Fruit fly (Drosophila melanogaster) whole organism, embryonic: Measurements from ENCODE around the gene sra.
A peak's percentile ranks its signal among the peaks of the same experiment; 100 is the strongest.

Experiments used
- Atf3 ChIP-seq: fragments of 200-800 bp; sonication (Bioruptor generic); optimal IDR thresholded peaks from 3 replicates; lab custom pipeline; 2016; ENCODE audit warnings: missing biosample characterization, missing genetic modification characterization
- B-H2 ChIP-seq: fragments of 200-800 bp; sonication (Bioruptor generic); optimal IDR thresholded peaks from 2 replicates; lab custom pipeline; 2018; ENCODE audit warnings: missing biosample characterization, mild to moderate bottlenecking, missing genetic modification characterization
- CG1233 ChIP-seq: fragments of 200-800 bp; sonication (Bioruptor generic); optimal IDR thresholded peaks from 4 replicates; lab custom pipeline; 2018; ENCODE audit warnings: missing biosample characterization, mild to moderate bottlenecking, missing genetic modification characterization
- CG14014 ChIP-seq: fragments of 200-800 bp; sonication (Bioruptor generic); IDR thresholded peaks from 2 replicates; pipeline ENCODE4 v1.3.6; 2022; ENCODE audit warnings: missing biosample characterization, missing genetic modification characterization
- CG14860 ChIP-seq: fragments of 200-800 bp; sonication (Bioruptor generic); IDR thresholded peaks from 3 replicates; pipeline ENCODE4 v1.3.6; 2022; ENCODE audit warnings: missing biosample characterization, missing genetic modification characterization; ENCODE audit not compliant: partially characterized antibody
- CG15269 ChIP-seq: fragments of 200-800 bp; sonication (Bioruptor generic); optimal IDR thresholded peaks from 2 replicates; lab custom pipeline; 2018; ENCODE audit warnings: missing biosample characterization, mild to moderate bottlenecking, missing genetic modification characterization, moderate library complexity
- CG17186 ChIP-seq: fragments of 200-800 bp; sonication (Bioruptor generic); optimal IDR thresholded peaks from 3 replicates; lab custom pipeline; 2017; ENCODE audit warnings: missing biosample characterization, missing genetic modification reagents, missing genetic modification characterization
- CG17829 ChIP-seq: fragments of 200-800 bp; optimal IDR thresholded peaks from 2 replicates; lab custom pipeline; 2019; ENCODE audit warnings: missing biosample characterization, mild to moderate bottlenecking, missing genetic modification characterization, moderate library complexity
- CG2116 ChIP-seq: fragments of 200-800 bp; sonication (Bioruptor generic); optimal IDR thresholded peaks from 3 replicates; lab custom pipeline; 2018; ENCODE audit warnings: missing biosample characterization, mild to moderate bottlenecking, missing genetic modification characterization
- CG2202 ChIP-seq: fragments of 200-800 bp; sonication (Bioruptor generic); optimal IDR thresholded peaks from 2 replicates; lab custom pipeline; 2018; ENCODE audit warnings: missing biosample characterization, mild to moderate bottlenecking, missing genetic modification characterization
- CG34376 ChIP-seq: fragments of 200-800 bp; sonication (Bioruptor generic); optimal IDR thresholded peaks from 2 replicates; lab custom pipeline; 2018; ENCODE audit warnings: missing biosample characterization, mild to moderate bottlenecking, missing genetic modification characterization
- CG4707 ChIP-seq: fragments of 200-800 bp; sonication (Bioruptor generic); optimal IDR thresholded peaks from 2 replicates; lab custom pipeline; 2018; ENCODE audit warnings: missing biosample characterization, mild to moderate bottlenecking, missing genetic modification characterization, moderate library complexity
- CG6272 ChIP-seq: fragments of 200-800 bp; sonication (Bioruptor generic); IDR thresholded peaks from 2 replicates; pipeline ENCODE4 v1.3.6; 2022; ENCODE audit warnings: missing biosample characterization, missing genetic modification characterization
- CG6654 ChIP-seq: fragments of 200-800 bp; sonication (Bioruptor generic); optimal IDR thresholded peaks from 2 replicates; lab custom pipeline; 2017; ENCODE audit warnings: missing biosample characterization, mild to moderate bottlenecking, missing genetic modification characterization
- CG7271 ChIP-seq: fragments of 200-800 bp; sonication (Bioruptor generic); optimal IDR thresholded peaks from 2 replicates; lab custom pipeline; 2018; ENCODE audit warnings: missing biosample characterization, mild to moderate bottlenecking, missing genetic modification characterization, moderate library complexity
- CG8089 ChIP-seq: fragments of 200-800 bp; sonication (Bioruptor generic); optimal IDR thresholded peaks from 3 replicates; lab custom pipeline; 2016; ENCODE audit warnings: missing biosample characterization, missing genetic modification characterization
- CG8281 ChIP-seq: fragments of 200-800 bp; sonication (Bioruptor generic); optimal IDR thresholded peaks from 2 replicates; lab custom pipeline; 2018; ENCODE audit warnings: missing biosample characterization, mild to moderate bottlenecking, missing genetic modification characterization, moderate library complexity
- CG8388 ChIP-seq: fragments of 200-800 bp; sonication (Bioruptor generic); optimal IDR thresholded peaks from 2 replicates; lab custom pipeline; 2019; ENCODE audit warnings: missing biosample characterization, mild to moderate bottlenecking, missing genetic modification characterization, moderate library complexity
- CG8924 ChIP-seq: fragments of 200-800 bp; optimal IDR thresholded peaks from 3 replicates; lab custom pipeline; 2019; ENCODE audit warnings: missing biosample characterization, mild to moderate bottlenecking, missing genetic modification characterization, moderate library complexity
- CTCF ChIP-seq: fragments of 200-800 bp; sonication (Bioruptor generic); optimal IDR thresholded peaks from 2 replicates; lab custom pipeline; 2017; ENCODE audit warnings: missing biosample characterization, mild to moderate bottlenecking, missing genetic modification characterization, moderate library complexity
- Doc2 ChIP-seq: fragments of 200-800 bp; sonication (Bioruptor generic); IDR thresholded peaks from 2 replicates; pipeline ENCODE4 v1.3.6; 2022; ENCODE audit warnings: missing biosample characterization, missing genetic modification characterization
- Hr39 ChIP-seq: fragments of >200 bp; optimal IDR thresholded peaks from 2 replicates; lab custom pipeline; 2017
- Nf-YC ChIP-seq: fragments of 200-800 bp; optimal IDR thresholded peaks from 3 replicates; lab custom pipeline; 2019; ENCODE audit warnings: missing biosample characterization, mild to moderate bottlenecking, missing genetic modification characterization, moderate library complexity
- Side ChIP-seq: fragments of 200-800 bp; sonication (Bioruptor generic); optimal IDR thresholded peaks from 2 replicates; lab custom pipeline; 2016; ENCODE audit warnings: missing biosample characterization, missing genetic modification characterization
- Ssrp ChIP-seq: fragments of 200-800 bp; sonication (Bioruptor generic); optimal IDR thresholded peaks from 2 replicates; lab custom pipeline; 2018; ENCODE audit warnings: missing biosample characterization, mild to moderate bottlenecking, missing genetic modification characterization, moderate library complexity
- Stat92E ChIP-seq, 3 experiments: fragments of >200 bp in 2 of 3; fragments of 200-800 bp in 1 of 3; sonication (Bioruptor generic) in 1 of 3; optimal IDR thresholded peaks; 2 replicates each; lab custom pipeline; 2017 to 2019; ENCODE audit warnings: missing biosample characterization in 3 of 3, missing genetic modification characterization in 3 of 3, mild to moderate bottlenecking in 1 of 3, moderate library complexity in 1 of 3
- Taf1 ChIP-seq: fragments of 200-800 bp; sonication (Bioruptor generic); IDR thresholded peaks from 2 replicates; pipeline ENCODE4 v1.3.6; 2022; ENCODE audit warnings: missing biosample characterization, missing genetic modification characterization
- Xbp1 ChIP-seq: fragments of 200-800 bp; sonication (Bioruptor generic); optimal IDR thresholded peaks from 3 replicates; lab custom pipeline; 2016; ENCODE audit warnings: missing biosample characterization, mild to moderate bottlenecking, missing genetic modification characterization
- ab ChIP-seq: fragments of 200-800 bp; sonication (Bioruptor generic); optimal IDR thresholded peaks from 2 replicates; lab custom pipeline; 2016; ENCODE audit warnings: missing biosample characterization, missing genetic modification characterization
- al ChIP-seq: fragments of 200-800 bp; sonication (Bioruptor generic); IDR thresholded peaks from 2 replicates; pipeline ENCODE4 v1.3.6; 2022; ENCODE audit warnings: missing biosample characterization, missing genetic modification characterization
- ato ChIP-seq: fragments of 200-800 bp; sonication (Bioruptor generic); IDR thresholded peaks from 2 replicates; pipeline ENCODE4 v1.3.6; 2022; ENCODE audit warnings: missing biosample characterization, missing genetic modification characterization; ENCODE audit not compliant: partially characterized antibody
- bbx ChIP-seq: fragments of 200-800 bp; sonication (Bioruptor generic); IDR thresholded peaks from 2 replicates; pipeline ENCODE4 v1.3.6; 2022; ENCODE audit warnings: missing biosample characterization, missing genetic modification characterization; ENCODE audit not compliant: partially characterized antibody
- bcd ChIP-seq: fragments of 200-800 bp; sonication (Bioruptor generic); optimal IDR thresholded peaks from 2 replicates; lab custom pipeline; 2017; ENCODE audit warnings: missing biosample characterization, mild to moderate bottlenecking, missing genetic modification characterization
- cg ChIP-seq: fragments of 200-800 bp; sonication (Bioruptor generic); optimal IDR thresholded peaks from 3 replicates; lab custom pipeline; 2019; ENCODE audit warnings: missing biosample characterization, mild to moderate bottlenecking, missing genetic modification characterization, moderate library complexity
- chinmo ChIP-seq: fragments of 200-800 bp; sonication (Bioruptor generic); IDR thresholded peaks from 4 replicates; pipeline ENCODE4 v1.3.6; 2022; ENCODE audit warnings: missing biosample characterization, missing genetic modification characterization; ENCODE audit not compliant: partially characterized antibody
- grau ChIP-seq: fragments of 200-800 bp; optimal IDR thresholded peaks from 3 replicates; lab custom pipeline; 2019; ENCODE audit warnings: missing biosample characterization, mild to moderate bottlenecking, missing genetic modification characterization, moderate library complexity
- gsb ChIP-seq: fragments of 200-800 bp; sonication (Bioruptor generic); IDR thresholded peaks from 2 replicates; pipeline ENCODE4 v1.3.6; 2022; ENCODE audit warnings: missing biosample characterization, missing genetic modification characterization
- gsb-n ChIP-seq: fragments of 200-800 bp; sonication (Bioruptor generic); optimal IDR thresholded peaks from 3 replicates; lab custom pipeline; 2018; ENCODE audit warnings: missing biosample characterization, mild to moderate bottlenecking, missing genetic modification characterization
- her ChIP-seq: fragments of 200-800 bp; sonication (Bioruptor generic); optimal IDR thresholded peaks from 2 replicates; lab custom pipeline; 2016; ENCODE audit warnings: missing biosample characterization, missing genetic modification characterization
- ind ChIP-seq: fragments of 200-800 bp; sonication (Bioruptor generic); optimal IDR thresholded peaks from 3 replicates; lab custom pipeline; 2016; ENCODE audit warnings: missing biosample characterization, missing genetic modification characterization
- jumu ChIP-seq: fragments of 200-800 bp; sonication (Bioruptor generic); optimal IDR thresholded peaks from 3 replicates; lab custom pipeline; 2016; ENCODE audit warnings: missing biosample characterization, missing genetic modification characterization
- kah ChIP-seq: fragments of 200-800 bp; sonication (Bioruptor generic); optimal IDR thresholded peaks from 2 replicates; lab custom pipeline; 2018; ENCODE audit warnings: missing biosample characterization, mild to moderate bottlenecking, missing genetic modification characterization
- nerfin-2 ChIP-seq: fragments of 200-800 bp; sonication (Bioruptor generic); IDR thresholded peaks from 2 replicates; pipeline ENCODE4 v1.3.6; 2022; ENCODE audit warnings: missing biosample characterization, missing genetic modification characterization; ENCODE audit not compliant: partially characterized antibody
- p53 ChIP-seq: fragments of 200-800 bp; sonication (Bioruptor generic); optimal IDR thresholded peaks from 2 replicates; lab custom pipeline; 2016; ENCODE audit warnings: missing biosample characterization, missing genetic modification characterization
- pan ChIP-seq, 4 experiments: fragments of >200 bp in 3 of 4; fragments of 200-800 bp in 1 of 4; sonication (Bioruptor generic) in 1 of 4; optimal IDR thresholded peaks in 3 of 4; IDR thresholded peaks in 1 of 4; 2 replicates each; pipeline versions ENCODE4 v1.3.6 to Lab custom; 2017 to 2022; ENCODE audit warnings: missing biosample characterization in 2 of 4, missing genetic modification characterization in 2 of 4, mixed read lengths in 1 of 4
- pho ChIP-seq: fragments of 200-800 bp; sonication (Bioruptor generic); optimal IDR thresholded peaks from 2 replicates; lab custom pipeline; 2016; ENCODE audit warnings: missing biosample characterization, missing genetic modification characterization
- rib ChIP-seq: fragments of 200-800 bp; sonication (Bioruptor generic); IDR thresholded peaks from 2 replicates; pipeline ENCODE4 v1.3.6; 2022; ENCODE audit warnings: missing biosample characterization, missing genetic modification characterization
- slp2 ChIP-seq: fragments of 200-800 bp; sonication (Bioruptor generic); optimal IDR thresholded peaks from 2 replicates; lab custom pipeline; 2016; ENCODE audit warnings: missing biosample characterization, missing genetic modification characterization
- sqz ChIP-seq: fragments of 200-800 bp; sonication (Bioruptor generic); optimal IDR thresholded peaks from 3 replicates; lab custom pipeline; 2018; ENCODE audit warnings: missing biosample characterization, mild to moderate bottlenecking, missing genetic modification characterization
- wor ChIP-seq: fragments of 200-800 bp; sonication (Bioruptor generic); IDR thresholded peaks from 2 replicates; pipeline ENCODE4 v1.3.6; 2022; ENCODE audit warnings: missing biosample characterization, missing genetic modification characterization

The sra gene

DNA sequence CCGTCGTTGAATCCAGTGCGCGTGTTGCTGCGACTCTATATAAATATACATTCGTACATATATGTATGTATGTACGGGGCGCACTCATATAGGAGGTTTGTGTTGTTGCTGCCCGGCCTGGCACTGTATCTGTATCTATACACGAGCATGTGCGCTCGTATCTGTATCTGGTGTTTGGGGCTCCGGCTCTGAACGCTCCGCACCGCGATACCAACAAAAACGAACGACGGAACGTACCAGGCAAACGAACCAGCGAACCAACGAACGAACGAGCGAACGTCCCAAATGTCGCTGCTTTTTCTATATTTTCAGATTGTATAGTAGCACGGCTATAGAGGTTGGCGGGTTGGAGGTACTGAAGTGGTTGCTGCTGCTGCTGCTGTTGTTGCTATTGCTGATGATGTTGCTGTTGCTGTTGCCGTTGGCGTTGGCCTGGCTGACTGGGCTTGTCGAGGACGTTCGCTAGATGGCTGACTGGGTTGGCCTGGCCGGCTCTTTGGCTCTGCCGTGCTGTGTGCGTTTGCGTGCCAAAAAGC, 20.3 kb downstream of the sra start (continued):
- TF ChIP-seq CG2202 (tag; lab: Kevin White, UChicago) (no peak), CG6654 (GFP tag; lab: Kevin White, UChicago) (no peak), Nf-YC (tag; lab: Kevin White, UChicago) (peak; percentile 24), ab (GFP tag; lab: Kevin White, UChicago) (no peak), jumu (no peak), wor (GFP tag; lab: Robert Waterston, UW) (no peak), Stat92E (GFP tag; optimal IDR thresholded peaks at IDR 0.05; lab: Kevin White, UChicago) (peak in 1 of 3 experiments; percentile 68), CG7271 (tag; lab: Kevin White, UChicago) (no peak), sqz (GFP tag; lab: Kevin White, UChicago) (no peak), CTCF (no peak), CG17186 (GFP tag; lab: Kevin White, UChicago) (no peak), CG34376 (GFP tag; lab: Kevin White, UChicago) (peak; percentile 86), CG17829 (tag; lab: Kevin White, UChicago) (peak; percentile 26), Ssrp (no peak), Hr39 (lab: Kevin White, UChicago) (no peak), slp2 (GFP tag; lab: Kevin White, UChicago) (no peak), bbx (GFP tag; lab: Robert Waterston, UW) (peak; percentile 20; the same call in 1 of the 2 replicates), her (GFP tag; lab: Kevin White, UChicago) (peak; percentile 33), B-H2 (GFP tag; lab: Kevin White, UChicago) (peak; percentile 60), ato (GFP tag; lab: Robert Waterston, UW) (0 out of 2 replicates have a peak, but pooled peaks have one; percentile 50), Taf1 (0 out of 2 replicates have a peak, but pooled peaks have one; percentile 16), CG8924 (peak; percentile 24), CG6272 (GFP tag; lab: Robert Waterston, UW) (no peak; the same call in 1 of the 2 replicates), rib (peak; percentile 75; the same call in 1 of the 2 replicates), Doc2 (GFP tag; lab: Robert Waterston, UW) (no peak), pan (optimal IDR thresholded peaks at IDR 0.05; lab: Kevin White, UChicago) (no peak), pan (GFP tag; optimal IDR thresholded peaks at IDR 0.05 in 1 of 2, IDR thresholded peaks at IDR 0.05 in 1 of 2) (no peak), chinmo (GFP tag; lab: Robert Waterston, UW) (peak; percentile 98), Atf3 (GFP tag; lab: Kevin White, UChicago) (no peak), cg (GFP tag; lab: Kevin White, UChicago) (peak; percentile 83), CG8281 (tag; lab: Kevin White, UChicago) (no peak), gsb-n (no peak), p53 (GFP tag; lab: Kevin White, UChicago) (no peak), CG4707 (GFP tag; lab: Kevin White, UChicago) (peak; percentile 39), nerfin-2 (no peak), CG14860 (GFP tag; lab: Robert Waterston, UW) (no peak), bcd (GFP tag; lab: Kevin White, UChicago) (no peak), CG2116 (GFP tag; lab: Kevin White, UChicago) (no peak), CG8388 (GFP tag; lab: Kevin White, UChicago) (no peak), kah (peak; percentile 24), Side (GFP tag; lab: Kevin White, UChicago) (no peak), pho (no peak), al (GFP tag; lab: Robert Waterston, UW) (no peak), grau (tag; lab: Kevin White, UChicago) (peak; percentile 45), Xbp1 (no peak), gsb (GFP tag; lab: Robert Waterston, UW) (peak; percentile 44), CG15269 (tag; lab: Kevin White, UChicago) (peak; percentile 5), CG1233 (peak; percentile 25), CG14014 (no peak), ind (no peak), CG8089 (GFP tag; lab: Kevin White, UChicago) (no peak)
